ENCODE assay signal across 5 fruit fly cellular contexts in the genomic region with DNA sequence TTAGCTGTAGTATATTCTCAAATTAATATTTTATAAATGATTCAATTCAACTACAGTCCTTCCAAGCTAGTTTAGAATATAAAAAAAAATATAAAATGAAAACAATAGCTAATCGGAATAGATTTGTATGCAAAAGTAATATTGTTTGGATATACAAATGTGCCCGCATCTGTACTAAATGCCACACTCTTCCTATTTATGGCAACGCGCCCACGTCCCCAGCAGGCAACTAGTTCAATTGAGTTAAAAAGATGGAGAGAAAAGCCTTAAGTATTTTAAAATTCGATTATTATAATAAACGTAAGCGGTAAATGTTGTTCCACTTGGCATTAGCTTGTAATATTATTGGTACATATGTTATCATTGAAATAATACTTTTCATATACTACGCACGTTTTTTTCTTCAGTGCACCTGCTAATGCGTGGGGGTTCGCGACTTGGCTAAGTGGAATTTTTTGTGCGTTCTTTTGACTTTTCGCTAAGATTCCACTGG.
TF ChIP-seq lines count a peak whose summit lies in the region.

No protein-coding gene starts in this region.

- no peak for TF ChIP-seq CTCF in whole organism, embryonic (GFP tag; optimal IDR thresholded peaks at IDR 0.05; lab: Kevin White, UChicago)

TF ChIP-seq in whole organism, adult, 20 proteins besides CTCF, POLR2A, EP300 and RAD21:
- TF ChIP-seq CG7045 (GFP tag; optimal IDR thresholded peaks at IDR 0.05; lab: Kevin White, UChicago) (peak; percentile 31), CG33017 (tag; optimal IDR thresholded peaks at IDR 0.05; lab: Kevin White, UChicago) (peak; percentile 46), Mnt (GFP tag; optimal IDR thresholded peaks at IDR 0.05; lab: Kevin White, UChicago) (no peak), CG5204 (GFP tag; optimal IDR thresholded peaks at IDR 0.05; lab: Kevin White, UChicago) (no peak), Hr96 (GFP tag; optimal IDR thresholded peaks at IDR 0.05; lab: Kevin White, UChicago) (peak; percentile 32), Crg-1 (GFP tag; optimal IDR thresholded peaks at IDR 0.05; lab: Kevin White, UChicago) (no peak), tj (GFP tag; optimal IDR thresholded peaks at IDR 0.05; lab: Kevin White, UChicago) (no peak), CG14711 (tag; optimal IDR thresholded peaks at IDR 0.05; lab: Kevin White, UChicago) (peak; percentile 57), toe (GFP tag; optimal IDR thresholded peaks at IDR 0.05; lab: Kevin White, UChicago) (peak; percentile 28), Clk (GFP tag; optimal IDR thresholded peaks at IDR 0.05; lab: Kevin White, UChicago) (no peak), CG7101 (tag; optimal IDR thresholded peaks at IDR 0.05; lab: Kevin White, UChicago) (peak; percentile 17), cnc (optimal IDR thresholded peaks at IDR 0.05; lab: Kevin White, UChicago) (no peak), CG11617 (GFP tag; optimal IDR thresholded peaks at IDR 0.05; lab: Kevin White, UChicago) (peak; percentile 7)

TF ChIP-seq in whole organism, embryonic, 481 proteins besides CTCF, POLR2A, EP300 and RAD21 (continues in another document):
- TF ChIP-seq CG8290 (GFP tag; optimal IDR thresholded peaks at IDR 0.05; lab: Kevin White, UChicago): no peak
- peak in 1 of 2 experiments; percentile 52 for TF ChIP-seq CG8290 (tag; optimal IDR thresholded peaks at IDR 0.05; lab: Kevin White, UChicago)
- peak; percentile 87 for TF ChIP-seq nmo (GFP tag; optimal IDR thresholded peaks at IDR 0.05; lab: Kevin White, UChicago)
- TF ChIP-seq ato (GFP tag; IDR thresholded peaks at IDR 0.05; lab: Robert Waterston, UW; ENCODE audit: partially characterized antibody): no peak
- no peak for TF ChIP-seq HLHmδ (GFP tag; optimal IDR thresholded peaks at IDR 0.05; lab: Kevin White, UChicago)
- TF ChIP-seq CG3995 (GFP tag; optimal IDR thresholded peaks at IDR 0.05; lab: Kevin White, UChicago): no peak
- no peak for TF ChIP-seq Bdp1 (GFP tag; optimal IDR thresholded peaks at IDR 0.05; lab: Kevin White, UChicago)
- TF ChIP-seq CG12104 (GFP tag; optimal IDR thresholded peaks at IDR 0.05; lab: Kevin White, UChicago): peak; percentile 55
- TF ChIP-seq CG14441 (GFP tag; IDR thresholded peaks at IDR 0.05; lab: Robert Waterston, UW): peak; percentile 15; the same call in 1 of the 2 replicates
- peak; percentile 22 for TF ChIP-seq CG18011 (GFP tag; optimal IDR thresholded peaks at IDR 0.05; lab: Kevin White, UChicago)
- TF ChIP-seq danr (GFP tag; IDR thresholded peaks at IDR 0.05; lab: Robert Waterston, UW): peak; percentile 56; the same call in 1 of the 2 replicates
- TF ChIP-seq ems (GFP tag; optimal IDR thresholded peaks at IDR 0.05; lab: Kevin White, UChicago): peak; percentile 56
- TF ChIP-seq CG10565 (GFP tag; optimal IDR thresholded peaks at IDR 0.05; lab: Kevin White, UChicago): no peak
- peak; percentile 64 for TF ChIP-seq Hr3 (GFP tag; optimal IDR thresholded peaks at IDR 0.05; lab: Kevin White, UChicago)
- TF ChIP-seq Side (GFP tag; optimal IDR thresholded peaks at IDR 0.05; lab: Kevin White, UChicago): no peak
- TF ChIP-seq CG32767 (GFP tag; IDR thresholded peaks at IDR 0.05; lab: Robert Waterston, UW): peak; percentile 42; the same call in 1 of the 2 replicates
- no peak for TF ChIP-seq pzg (GFP tag; optimal IDR thresholded peaks at IDR 0.05; lab: Kevin White, UChicago)
- TF ChIP-seq cg (GFP tag; optimal IDR thresholded peaks at IDR 0.05; lab: Kevin White, UChicago): no peak

TF ChIP-seq in whole organism, prepupa, 60 proteins besides CTCF, POLR2A, EP300 and RAD21 (continues in another document):
- TF ChIP-seq fkh (GFP tag; optimal IDR thresholded peaks at IDR 0.05; lab: Kevin White, UChicago): no peak
- peak; percentile 78 for TF ChIP-seq CG4318 (GFP tag; optimal IDR thresholded peaks at IDR 0.05; lab: Kevin White, UChicago)
- peak; percentile 9; the same call in 1 of the 2 replicates for TF ChIP-seq Gug (GFP tag; IDR thresholded peaks at IDR 0.05; lab: Robert Waterston, UW)
- peak; percentile 72 for TF ChIP-seq CG6276 (GFP tag; optimal IDR thresholded peaks at IDR 0.05; lab: Kevin White, UChicago)
- TF ChIP-seq CG34406 (GFP tag; optimal IDR thresholded peaks at IDR 0.05; lab: Kevin White, UChicago): no peak
- TF ChIP-seq CG6808 (GFP tag; optimal IDR thresholded peaks at IDR 0.05; lab: Kevin White, UChicago): no peak
- peak; percentile 85 for TF ChIP-seq CG32006 (GFP tag; optimal IDR thresholded peaks at IDR 0.05; lab: Kevin White, UChicago)
- peak; percentile 2 for TF ChIP-seq topi (GFP tag; optimal IDR thresholded peaks at IDR 0.05; lab: Kevin White, UChicago)
- peak; percentile 1 for TF ChIP-seq Eip75B (GFP tag; optimal IDR thresholded peaks at IDR 0.05; lab: Kevin White, UChicago)
- TF ChIP-seq Hr39 (GFP tag; optimal IDR thresholded peaks at IDR 0.05; lab: Kevin White, UChicago): peak; percentile 3
- no peak for TF ChIP-seq Smox (GFP tag; optimal IDR thresholded peaks at IDR 0.05; lab: Kevin White, UChicago)
- TF ChIP-seq acj6 (GFP tag; optimal IDR thresholded peaks at IDR 0.05; lab: Kevin White, UChicago): peak; percentile 29
- TF ChIP-seq Eip93F (GFP tag; optimal IDR thresholded peaks at IDR 0.05; lab: Kevin White, UChicago): no peak
- TF ChIP-seq CG11762 (GFP tag; optimal IDR thresholded peaks at IDR 0.05; lab: Kevin White, UChicago; ENCODE audit: insufficient read depth): peak; percentile 25
- no peak for TF ChIP-seq CG9139 (GFP tag; optimal IDR thresholded peaks at IDR 0.05; lab: Kevin White, UChicago)
- peak; percentile 26 for TF ChIP-seq achi (GFP tag; optimal IDR thresholded peaks at IDR 0.05; lab: Kevin White, UChicago)
- TF ChIP-seq CG6854 (GFP tag; optimal IDR thresholded peaks at IDR 0.05; lab: Kevin White, UChicago): no peak
- no peak for TF ChIP-seq cyc (GFP tag; optimal IDR thresholded peaks at IDR 0.05; lab: Kevin White, UChicago)
- peak; percentile 66 for TF ChIP-seq eg (GFP tag; IDR thresholded peaks at IDR 0.05; lab: Robert Waterston, UW)

TF ChIP-seq in whole organism, pupa, 21 proteins besides CTCF, POLR2A, EP300 and RAD21 (continues in another document):
- TF ChIP-seq EcR (GFP tag; optimal IDR thresholded peaks at IDR 0.05; lab: Kevin White, UChicago) (no peak), CG13204 (GFP tag; optimal IDR thresholded peaks at IDR 0.05; lab: Kevin White, UChicago) (no peak), CG32121 (GFP tag; IDR thresholded peaks at IDR 0.05; lab: Robert Waterston, UW) (peak; percentile 67), Pif1A (GFP tag; optimal IDR thresholded peaks at IDR 0.05; lab: Kevin White, UChicago) (peak; percentile 28), Snoo (tag; optimal IDR thresholded peaks at IDR 0.05; lab: Kevin White, UChicago) (no peak), CG14655 (GFP tag; optimal IDR thresholded peaks at IDR 0.05; lab: Kevin White, UChicago) (peak; percentile 71), CG9948 (tag; optimal IDR thresholded peaks at IDR 0.05; lab: Kevin White, UChicago) (peak; percentile 25), D1 (tag; optimal IDR thresholded peaks at IDR 0.05; lab: Kevin White, UChicago) (no peak), CG12605 (GFP tag; IDR thresholded peaks at IDR 0.05; lab: Robert Waterston, UW) (peak; percentile 42; the same call in 1 of the 2 replicates), CG34367 (tag; optimal IDR thresholded peaks at IDR 0.05; lab: Kevin White, UChicago) (peak; percentile 20), CG15710 (tag; optimal IDR thresholded peaks at IDR 0.05; lab: Kevin White, UChicago) (no peak), gl (tag; optimal IDR thresholded peaks at IDR 0.05; lab: Kevin White, UChicago) (no peak), CG17806 (tag; optimal IDR thresholded peaks at IDR 0.05; lab: Kevin White, UChicago) (no peak), Pif1B (GFP tag; optimal IDR thresholded peaks at IDR 0.05; lab: Kevin White, UChicago) (peak; percentile 32), CG10348 (GFP tag; IDR thresholded peaks at IDR 0.05; lab: Robert Waterston, UW) (peak; percentile 28; the same call in 1 of the 2 replicates), fd96Ca (GFP tag; IDR thresholded peaks at IDR 0.05; lab: Robert Waterston, UW) (peak; percentile 62), CG4496 (GFP tag; IDR thresholded peaks at IDR 0.05; lab: Robert Waterston, UW) (peak; percentile 60; the same call in 2 of the 3 replicates), CG8159 (tag; optimal IDR thresholded peaks at IDR 0.05; lab: Kevin White, UChicago) (peak; percentile 38), CG8301 (tag; optimal IDR thresholded peaks at IDR 0.05; lab: Kevin White, UChicago) (peak; percentile 55), rn (GFP tag; IDR thresholded peaks at IDR 0.05; lab: Robert Waterston, UW) (no peak)

TF ChIP-seq in whole organism, wandering third instar larva, 38 proteins besides CTCF, POLR2A, EP300 and RAD21:
- TF ChIP-seq psq (GFP tag; optimal IDR thresholded peaks at IDR 0.05; lab: Kevin White, UChicago) (no peak), ey (GFP tag; optimal IDR thresholded peaks at IDR 0.05; lab: Kevin White, UChicago) (peak; percentile 15), N (GFP tag; optimal IDR thresholded peaks at IDR 0.05; lab: Kevin White, UChicago) (no peak), CG32264 (GFP tag; optimal IDR thresholded peaks at IDR 0.05; lab: Kevin White, UChicago) (no peak), sv (GFP tag; optimal IDR thresholded peaks at IDR 0.05; lab: Kevin White, UChicago) (peak; percentile 73), Dif (GFP tag; optimal IDR thresholded peaks at IDR 0.05; lab: Kevin White, UChicago; ENCODE audit: partially characterized antibody) (no peak), brk (GFP tag; optimal IDR thresholded peaks at IDR 0.05; lab: Kevin White, UChicago) (no peak), rgr (GFP tag; optimal IDR thresholded peaks at IDR 0.05; lab: Kevin White, UChicago) (peak; percentile 5), dmrt93B (GFP tag; optimal IDR thresholded peaks at IDR 0.05; lab: Kevin White, UChicago) (no peak), OdsH (GFP tag; optimal IDR thresholded peaks at IDR 0.05; lab: Kevin White, UChicago) (no peak), pan (optimal IDR thresholded peaks at IDR 0.05; lab: Kevin White, UChicago) (no peak), Rel (GFP tag; optimal IDR thresholded peaks at IDR 0.05; lab: Kevin White, UChicago) (no peak), Rel (tag; optimal IDR thresholded peaks at IDR 0.05; lab: Kevin White, UChicago) (no peak), sage (GFP tag; optimal IDR thresholded peaks at IDR 0.05; lab: Kevin White, UChicago) (no peak), jim (GFP tag; optimal IDR thresholded peaks at IDR 0.05; lab: Kevin White, UChicago) (no peak)
